Fruit fly (Drosophila melanogaster) whole organism, embryonic: ENCODE data around the gene RpS15Aa.
A peak's percentile ranks its signal among the peaks of the same experiment; 100 is the strongest.

ENCODE experiments used
- Atf6 ChIP-seq: fragments of 200-800 bp; sonication (Bioruptor generic); IDR thresholded peaks from 2 replicates; pipeline ENCODE4 v1.3.6; 2022; ENCODE audit warnings: missing biosample characterization, missing genetic modification characterization
- BEAF-32 ChIP-seq: fragments of 200-800 bp; sonication (Bioruptor generic); optimal IDR thresholded peaks from 3 replicates; lab custom pipeline; 2017; ENCODE audit warnings: missing biosample characterization, missing genetic modification characterization, mild to moderate bottlenecking, moderate library complexity, missing genetic modification reagents
- Bdp1 ChIP-seq: fragments of 200-800 bp; sonication (Bioruptor generic); optimal IDR thresholded peaks from 3 replicates; lab custom pipeline; 2016; ENCODE audit warnings: missing biosample characterization, missing genetic modification characterization
- CG11247 ChIP-seq: fragments of 200-800 bp; sonication (Bioruptor generic); IDR thresholded peaks from 2 replicates; pipeline ENCODE4 v1.3.6; 2022; ENCODE audit warnings: missing biosample characterization, missing genetic modification characterization
- CG11723 ChIP-seq: fragments of 200-800 bp; sonication (Bioruptor generic); optimal IDR thresholded peaks from 2 replicates; lab custom pipeline; 2017; ENCODE audit warnings: missing biosample characterization, mild to moderate bottlenecking, missing genetic modification characterization
- CG12104 ChIP-seq: fragments of 200-800 bp; sonication (Bioruptor generic); optimal IDR thresholded peaks from 3 replicates; lab custom pipeline; 2016; ENCODE audit warnings: missing biosample characterization, missing genetic modification characterization
- CG13894 ChIP-seq: fragments of 200-800 bp; sonication (Bioruptor generic); optimal IDR thresholded peaks from 3 replicates; lab custom pipeline; 2018; ENCODE audit warnings: missing biosample characterization, mild to moderate bottlenecking, missing genetic modification characterization, moderate library complexity
- CG14710 ChIP-seq: fragments of 200-800 bp; sonication (Bioruptor generic); optimal IDR thresholded peaks from 3 replicates; lab custom pipeline; 2019; ENCODE audit warnings: missing biosample characterization, mild to moderate bottlenecking, missing genetic modification characterization, moderate library complexity
- CG16779 ChIP-seq: fragments of 200-800 bp; sonication (Bioruptor generic); IDR thresholded peaks from 2 replicates; pipeline ENCODE4 v1.3.6; 2022; ENCODE audit warnings: missing biosample characterization, missing genetic modification characterization
- CG16813 ChIP-seq: fragments of 200-800 bp; sonication (Bioruptor generic); IDR thresholded peaks from 3 replicates; pipeline ENCODE4 v1.3.6; 2022; ENCODE audit warnings: missing biosample characterization, missing genetic modification characterization; ENCODE audit not compliant: partially characterized antibody
- CG17186 ChIP-seq: fragments of 200-800 bp; sonication (Bioruptor generic); optimal IDR thresholded peaks from 3 replicates; lab custom pipeline; 2017; ENCODE audit warnings: missing biosample characterization, missing genetic modification reagents, missing genetic modification characterization
- CG18599 ChIP-seq: fragments of 200-800 bp; sonication (Bioruptor generic); optimal IDR thresholded peaks from 3 replicates; lab custom pipeline; 2017; ENCODE audit warnings: missing biosample characterization, missing genetic modification characterization, mild to moderate bottlenecking, moderate library complexity, missing genetic modification reagents
- CG2712 ChIP-seq: fragments of 200-800 bp; optimal IDR thresholded peaks from 3 replicates; lab custom pipeline; 2019; ENCODE audit warnings: missing biosample characterization, mild to moderate bottlenecking, missing genetic modification characterization, moderate library complexity
- CG30431 ChIP-seq: fragments of 200-800 bp; sonication (Bioruptor generic); optimal IDR thresholded peaks from 2 replicates; lab custom pipeline; 2017; ENCODE audit warnings: missing biosample characterization, missing genetic modification characterization
- CG31441 ChIP-seq: fragments of 200-800 bp; sonication (Bioruptor generic); IDR thresholded peaks from 2 replicates; pipeline ENCODE4 v1.3.6; 2022; ENCODE audit warnings: missing biosample characterization, missing genetic modification characterization
- CG32772 ChIP-seq: fragments of 200-800 bp; sonication (Bioruptor generic); IDR thresholded peaks from 2 replicates; pipeline ENCODE4 v1.3.6; 2022; ENCODE audit warnings: missing biosample characterization, missing genetic modification characterization
- CG3838 ChIP-seq: fragments of 200-800 bp; sonication (Bioruptor generic); optimal IDR thresholded peaks from 3 replicates; lab custom pipeline; 2016; ENCODE audit warnings: missing biosample characterization, missing genetic modification characterization
- CG4820 ChIP-seq: fragments of 200-800 bp; sonication (Bioruptor generic); optimal IDR thresholded peaks from 3 replicates; lab custom pipeline; 2016; ENCODE audit warnings: missing biosample characterization, missing genetic modification characterization
- CG7745 ChIP-seq: fragments of 200-800 bp; sonication (Bioruptor generic); optimal IDR thresholded peaks from 2 replicates; lab custom pipeline; 2018; ENCODE audit warnings: missing biosample characterization, mild to moderate bottlenecking, missing genetic modification characterization, moderate library complexity
- CG7786 ChIP-seq: fragments of 200-800 bp; sonication (Bioruptor generic); optimal IDR thresholded peaks from 2 replicates; lab custom pipeline; 2016; ENCODE audit warnings: missing biosample characterization, missing genetic modification characterization
- CG8388 ChIP-seq: fragments of 200-800 bp; sonication (Bioruptor generic); optimal IDR thresholded peaks from 2 replicates; lab custom pipeline; 2019; ENCODE audit warnings: missing biosample characterization, mild to moderate bottlenecking, missing genetic modification characterization, moderate library complexity
- CG8765 ChIP-seq: fragments of 200-800 bp; sonication (Bioruptor generic); IDR thresholded peaks from 2 replicates; pipeline ENCODE4 v1.3.6; 2022; ENCODE audit warnings: missing biosample characterization, missing genetic modification characterization
- CG9817 ChIP-seq: fragments of 200-800 bp; sonication (Bioruptor generic); optimal IDR thresholded peaks from 2 replicates; lab custom pipeline; 2018; ENCODE audit warnings: missing biosample characterization, mild to moderate bottlenecking, missing genetic modification characterization, moderate library complexity
- E2f2 ChIP-seq: fragments of 200-800 bp; sonication (Bioruptor generic); IDR thresholded peaks from 2 replicates; pipeline ENCODE4 v1.3.6; 2022; ENCODE audit warnings: missing biosample characterization, missing genetic modification characterization
- GATAe ChIP-seq: fragments of 200-800 bp; sonication (Bioruptor generic); conservative IDR thresholded peaks from 2 replicates; pipeline ENCODE4 v1.3.6; 2022; ENCODE audit warnings: missing biosample characterization, missing genetic modification characterization
- Gsc ChIP-seq: fragments of 200-800 bp; sonication (Bioruptor generic); IDR thresholded peaks from 2 replicates; pipeline ENCODE4 v1.3.6; 2022; ENCODE audit warnings: missing biosample characterization, missing genetic modification characterization
- Kr ChIP-seq: fragments of 200-800 bp; sonication (Bioruptor generic); optimal IDR thresholded peaks from 2 replicates; lab custom pipeline; 2017; ENCODE audit warnings: missing biosample characterization, mild to moderate bottlenecking, missing genetic modification characterization
- NC2α ChIP-seq: fragments of 200-800 bp; sonication (Bioruptor generic); optimal IDR thresholded peaks from 2 replicates; lab custom pipeline; 2016; ENCODE audit warnings: missing biosample characterization, missing genetic modification characterization
- Sry-δ ChIP-seq: fragments of 200-800 bp; sonication (Bioruptor generic); optimal IDR thresholded peaks from 2 replicates; lab custom pipeline; 2016; ENCODE audit warnings: missing biosample characterization, missing genetic modification characterization
- bowl ChIP-seq: fragments of 200-800 bp; sonication (Bioruptor generic); IDR thresholded peaks from 2 replicates; pipeline ENCODE4 v1.3.6; 2022; ENCODE audit warnings: missing biosample characterization, missing genetic modification characterization
- chinmo ChIP-seq: fragments of 200-800 bp; sonication (Bioruptor generic); IDR thresholded peaks from 4 replicates; pipeline ENCODE4 v1.3.6; 2022; ENCODE audit warnings: missing biosample characterization, missing genetic modification characterization; ENCODE audit not compliant: partially characterized antibody
- chm ChIP-seq: fragments of 200-800 bp; sonication (Bioruptor generic); IDR thresholded peaks from 2 replicates; pipeline ENCODE4 v1.3.6; 2022; ENCODE audit warnings: missing biosample characterization, missing genetic modification characterization
- crc ChIP-seq: fragments of 200-800 bp; sonication (Bioruptor generic); optimal IDR thresholded peaks from 2 replicates; lab custom pipeline; 2016; ENCODE audit warnings: missing biosample characterization, missing genetic modification characterization
- danr ChIP-seq: fragments of 200-800 bp; sonication (Bioruptor generic); IDR thresholded peaks from 2 replicates; pipeline ENCODE4 v1.3.6; 2022; ENCODE audit warnings: missing biosample characterization, missing genetic modification characterization
- dpn ChIP-seq, 2 experiments: fragments of 200-800 bp; sonication (Bioruptor generic); optimal IDR thresholded peaks; 3 replicates each; lab custom pipeline; 2016; ENCODE audit warnings: missing biosample characterization in 2 of 2, missing genetic modification characterization in 2 of 2
- dysf ChIP-seq: fragments of 200-800 bp; sonication (Bioruptor generic); IDR thresholded peaks from 3 replicates; pipeline ENCODE4 v1.3.6; 2022; ENCODE audit warnings: missing biosample characterization, missing genetic modification characterization
- exex ChIP-seq: fragments of 200-800 bp; sonication (Bioruptor generic); optimal IDR thresholded peaks from 4 replicates; lab custom pipeline; 2018; ENCODE audit warnings: missing biosample characterization, mild to moderate bottlenecking, missing genetic modification characterization, moderate library complexity
- ftz-f1 ChIP-seq: fragments of 200-800 bp; sonication (Bioruptor generic); optimal IDR thresholded peaks from 2 replicates; lab custom pipeline; 2016; ENCODE audit warnings: missing biosample characterization, missing genetic modification characterization
- gcm ChIP-seq: fragments of 200-800 bp; sonication (Bioruptor generic); optimal IDR thresholded peaks from 2 replicates; lab custom pipeline; 2019; ENCODE audit warnings: missing biosample characterization, mild to moderate bottlenecking, missing genetic modification characterization, moderate library complexity
- gro ChIP-seq: fragments of 200-800 bp; sonication (Bioruptor generic); optimal IDR thresholded peaks from 2 replicates; lab custom pipeline; 2016; ENCODE audit warnings: missing biosample characterization, missing genetic modification characterization
- jing ChIP-seq: fragments of 200-800 bp; sonication (Bioruptor generic); optimal IDR thresholded peaks from 2 replicates; lab custom pipeline; 2018; ENCODE audit warnings: missing biosample characterization, mild to moderate bottlenecking, missing genetic modification characterization
- maf-S ChIP-seq: fragments of 200-800 bp; sonication (Bioruptor generic); optimal IDR thresholded peaks from 2 replicates; lab custom pipeline; 2016; ENCODE audit warnings: missing biosample characterization, missing genetic modification characterization
- nau ChIP-seq: fragments of 200-800 bp; sonication (Bioruptor generic); optimal IDR thresholded peaks from 3 replicates; lab custom pipeline; 2017; ENCODE audit warnings: missing biosample characterization, mild to moderate bottlenecking, missing genetic modification characterization, missing genetic modification reagents
- p53 ChIP-seq: fragments of 200-800 bp; sonication (Bioruptor generic); optimal IDR thresholded peaks from 2 replicates; lab custom pipeline; 2016; ENCODE audit warnings: missing biosample characterization, missing genetic modification characterization
- row ChIP-seq: fragments of 200-800 bp; sonication (Bioruptor generic); IDR thresholded peaks from 3 replicates; pipeline ENCODE4 v1.3.6; 2022; ENCODE audit warnings: missing biosample characterization, missing genetic modification characterization
- seq ChIP-seq: fragments of 200-800 bp; sonication (Bioruptor generic); IDR thresholded peaks from 2 replicates; pipeline ENCODE4 v1.3.6; 2022; ENCODE audit warnings: missing biosample characterization, missing genetic modification characterization
- so ChIP-seq: fragments of 200-800 bp; sonication (Bioruptor generic); IDR thresholded peaks from 3 replicates; pipeline ENCODE4 v1.3.6; 2022; ENCODE audit warnings: missing biosample characterization, missing genetic modification characterization
- stwl ChIP-seq: fragments of 200-800 bp; sonication (Bioruptor generic); optimal IDR thresholded peaks from 3 replicates; lab custom pipeline; 2018; ENCODE audit warnings: missing biosample characterization, mild to moderate bottlenecking, missing genetic modification characterization, moderate library complexity
- unpg ChIP-seq: fragments of 200-800 bp; sonication (Bioruptor generic); optimal IDR thresholded peaks from 3 replicates; lab custom pipeline; 2018; ENCODE audit warnings: missing biosample characterization, mild to moderate bottlenecking, missing genetic modification characterization, moderate library complexity
- zf30C ChIP-seq: fragments of 200-800 bp; sonication (Bioruptor generic); optimal IDR thresholded peaks from 3 replicates; lab custom pipeline; 2018; ENCODE audit warnings: missing biosample characterization, mild to moderate bottlenecking, missing genetic modification characterization
- zfh1 ChIP-seq: fragments of 200-800 bp; sonication (Bioruptor generic); IDR thresholded peaks from 3 replicates; pipeline ENCODE4 v1.3.6; 2022; ENCODE audit warnings: missing biosample characterization, missing genetic modification characterization

The RpS15Aa gene

dm6 chrX:13332702-13333243, 4.7 kb downstream of the RpS15Aa start (continued):
- TF ChIP-seq crc (GFP tag; lab: Kevin White, UChicago) (peak; percentile 12), CG8765 (GFP tag; lab: Robert Waterston, UW) (no peak), CG4820 (GFP tag; lab: Kevin White, UChicago) (no peak), Gsc (GFP tag; lab: Robert Waterston, UW) (no peak), CG11723 (GFP tag; lab: Kevin White, UChicago) (no peak), gcm (GFP tag; lab: Kevin White, UChicago) (no peak), CG11247 (GFP tag; lab: Robert Waterston, UW) (no peak), E2f2 (GFP tag; lab: Robert Waterston, UW) (no peak), row (GFP tag; lab: Robert Waterston, UW) (peak; percentile 35; the same call in 2 of the 3 replicates), p53 (no peak), CG8388 (GFP tag; lab: Kevin White, UChicago) (no peak), zf30C (GFP tag; lab: Kevin White, UChicago) (no peak), exex (tag; lab: Kevin White, UChicago) (peak; percentile 82), Bdp1 (no peak), CG18599 (GFP tag; lab: Kevin White, UChicago) (peak; percentile 44), CG32772 (GFP tag; lab: Robert Waterston, UW) (no peak), CG12104 (GFP tag; lab: Kevin White, UChicago) (no peak), CG9817 (tag; lab: Kevin White, UChicago) (no peak), stwl (tag; lab: Kevin White, UChicago) (no peak), BEAF-32 (GFP tag; lab: Kevin White, UChicago) (no peak), Sry-δ (GFP tag; lab: Kevin White, UChicago) (peak; percentile 4), CG13894 (tag; lab: Kevin White, UChicago) (peak; percentile 29), unpg (GFP tag; lab: Kevin White, UChicago) (no peak), CG7745 (tag; lab: Kevin White, UChicago) (no peak), jing (GFP tag; lab: Kevin White, UChicago) (no peak), CG31441 (GFP tag; lab: Robert Waterston, UW) (no peak), chinmo (GFP tag; lab: Robert Waterston, UW) (no peak), CG3838 (no peak), nau (GFP tag; lab: Kevin White, UChicago) (no peak), NC2α (GFP tag; lab: Kevin White, UChicago) (no peak), zfh1 (GFP tag; lab: Robert Waterston, UW) (no peak), chm (GFP tag; lab: Robert Waterston, UW) (no peak; the same call in 1 of the 2 replicates), bowl (no peak), CG17186 (GFP tag; lab: Kevin White, UChicago) (no peak), so (no peak), dysf (GFP tag; lab: Robert Waterston, UW) (no peak; the same call in 1 of the 3 replicates), CG2712 (tag; lab: Kevin White, UChicago) (no peak), danr (GFP tag; lab: Robert Waterston, UW) (no peak), GATAe (GFP tag; lab: Robert Waterston, UW) (no peak), Kr (GFP tag; lab: Kevin White, UChicago) (no peak), CG16779 (GFP tag; lab: Robert Waterston, UW) (no peak), seq (GFP tag; lab: Robert Waterston, UW) (no peak), Atf6 (GFP tag; lab: Robert Waterston, UW) (no peak), dpn (GFP tag; optimal IDR thresholded peaks at IDR 0.05; lab: Kevin White, UChicago) (peak; percentile 17 to 22), ftz-f1 (GFP tag; lab: Kevin White, UChicago) (no peak), maf-S (GFP tag; lab: Kevin White, UChicago) (peak; percentile 42), CG7786 (GFP tag; lab: Kevin White, UChicago) (peak; percentile 60), CG30431 (GFP tag; lab: Kevin White, UChicago) (no peak), CG16813 (GFP tag; lab: Robert Waterston, UW) (no peak), gro (GFP tag; lab: Kevin White, UChicago) (no peak), CG14710 (tag; lab: Kevin White, UChicago) (no peak)
